Fruit fly (Drosophila melanogaster) whole organism, embryonic: ENCODE results near the gene CG34417.
A peak's percentile ranks its signal among the peaks of the same experiment; 100 is the strongest.

Experiments
- Ada2b ChIP-seq: fragments of 200-800 bp; sonication (Bioruptor generic); IDR thresholded peaks from 2 replicates; pipeline ENCODE4 v1.3.6; 2022; ENCODE audit warnings: missing biosample characterization, missing genetic modification characterization
- Antp ChIP-seq: fragments of 200-800 bp; sonication (Bioruptor generic); optimal IDR thresholded peaks from 3 replicates; lab custom pipeline; 2016; ENCODE audit warnings: missing biosample characterization, missing genetic modification characterization
- Atf3 ChIP-seq: fragments of 200-800 bp; sonication (Bioruptor generic); optimal IDR thresholded peaks from 3 replicates; lab custom pipeline; 2016; ENCODE audit warnings: missing biosample characterization, missing genetic modification characterization
- Awh ChIP-seq: fragments of 200-800 bp; sonication (Bioruptor generic); IDR thresholded peaks from 2 replicates; pipeline ENCODE4, ENCODE4 v1.3.6; 2022; ENCODE audit warnings: missing biosample characterization, missing genetic modification characterization
- B-H1 ChIP-seq: fragments of 200-800 bp; sonication (Bioruptor generic); IDR thresholded peaks from 3 replicates; pipeline ENCODE4 v1.3.6; 2022; ENCODE audit warnings: missing biosample characterization, missing genetic modification characterization
- BtbVII ChIP-seq: fragments of 200-800 bp; sonication (Bioruptor generic); optimal IDR thresholded peaks from 3 replicates; lab custom pipeline; 2017; ENCODE audit warnings: missing biosample characterization, mild to moderate bottlenecking, missing genetic modification characterization
- CG10979 ChIP-seq: fragments of 200-800 bp; sonication (Bioruptor generic); optimal IDR thresholded peaks from 2 replicates; lab custom pipeline; 2018; ENCODE audit warnings: missing biosample characterization, mild to moderate bottlenecking, missing genetic modification characterization, moderate library complexity
- CG11085 ChIP-seq: fragments of 200-800 bp; sonication (Bioruptor generic); IDR thresholded peaks from 2 replicates; pipeline ENCODE4 v1.3.6; 2022; ENCODE audit warnings: missing biosample characterization, missing genetic modification characterization
- CG11247 ChIP-seq: fragments of 200-800 bp; sonication (Bioruptor generic); IDR thresholded peaks from 2 replicates; pipeline ENCODE4 v1.3.6; 2022; ENCODE audit warnings: missing biosample characterization, missing genetic modification characterization
- CG11504 ChIP-seq: fragments of 200-800 bp; sonication (Bioruptor generic); optimal IDR thresholded peaks from 3 replicates; lab custom pipeline; 2019; ENCODE audit warnings: missing biosample characterization, mild to moderate bottlenecking, missing genetic modification characterization, moderate library complexity
- CG11723 ChIP-seq: fragments of 200-800 bp; sonication (Bioruptor generic); optimal IDR thresholded peaks from 2 replicates; lab custom pipeline; 2017; ENCODE audit warnings: missing biosample characterization, mild to moderate bottlenecking, missing genetic modification characterization
- CG12104 ChIP-seq: fragments of 200-800 bp; sonication (Bioruptor generic); optimal IDR thresholded peaks from 3 replicates; lab custom pipeline; 2016; ENCODE audit warnings: missing biosample characterization, missing genetic modification characterization
- CG12219 ChIP-seq: fragments of 200-800 bp; sonication (Bioruptor generic); optimal IDR thresholded peaks from 3 replicates; lab custom pipeline; 2018; ENCODE audit warnings: missing biosample characterization, mild to moderate bottlenecking, missing genetic modification characterization
- CG15269 ChIP-seq: fragments of 200-800 bp; sonication (Bioruptor generic); optimal IDR thresholded peaks from 2 replicates; lab custom pipeline; 2018; ENCODE audit warnings: missing biosample characterization, mild to moderate bottlenecking, missing genetic modification characterization, moderate library complexity
- CG15696 ChIP-seq: fragments of 200-800 bp; sonication (Bioruptor generic); optimal IDR thresholded peaks from 2 replicates; lab custom pipeline; 2019; ENCODE audit warnings: missing biosample characterization, mild to moderate bottlenecking, missing genetic modification characterization, moderate library complexity
- CG1602 ChIP-seq: fragments of 200-800 bp; sonication (Bioruptor generic); optimal IDR thresholded peaks from 3 replicates; lab custom pipeline; 2016; ENCODE audit warnings: missing biosample characterization, missing genetic modification characterization
- CG17328 ChIP-seq: fragments of 200-800 bp; sonication (Bioruptor generic); IDR thresholded peaks from 2 replicates; pipeline ENCODE4 v1.3.6; 2022; ENCODE audit warnings: missing biosample characterization, missing genetic modification characterization
- CG17385 ChIP-seq: fragments of 200-800 bp; sonication (Bioruptor generic); optimal IDR thresholded peaks from 3 replicates; lab custom pipeline; 2018; ENCODE audit warnings: missing biosample characterization, mild to moderate bottlenecking, missing genetic modification characterization
- CG18262 ChIP-seq: fragments of 200-800 bp; optimal IDR thresholded peaks from 3 replicates; lab custom pipeline; 2019; ENCODE audit warnings: missing biosample characterization, mild to moderate bottlenecking, missing genetic modification characterization, moderate library complexity
- CG4707 ChIP-seq: fragments of 200-800 bp; sonication (Bioruptor generic); optimal IDR thresholded peaks from 2 replicates; lab custom pipeline; 2018; ENCODE audit warnings: missing biosample characterization, mild to moderate bottlenecking, missing genetic modification characterization, moderate library complexity
- CG4820 ChIP-seq: fragments of 200-800 bp; sonication (Bioruptor generic); optimal IDR thresholded peaks from 3 replicates; lab custom pipeline; 2016; ENCODE audit warnings: missing biosample characterization, missing genetic modification characterization
- CG7987 ChIP-seq: fragments of 200-800 bp; sonication (Bioruptor generic); optimal IDR thresholded peaks from 2 replicates; lab custom pipeline; 2018; ENCODE audit warnings: missing biosample characterization, mild to moderate bottlenecking, missing genetic modification characterization, moderate library complexity
- CG9215 ChIP-seq: fragments of 200-800 bp; sonication (Bioruptor generic); IDR thresholded peaks from 2 replicates; pipeline ENCODE4 v1.3.6; 2022; ENCODE audit warnings: missing biosample characterization, missing genetic modification characterization
- Camta ChIP-seq: fragments of 200-800 bp; sonication (Bioruptor generic); optimal IDR thresholded peaks from 2 replicates; lab custom pipeline; 2016; ENCODE audit warnings: missing biosample characterization, missing genetic modification characterization
- Chrac-16 ChIP-seq: fragments of 200-800 bp; sonication (Bioruptor generic); optimal IDR thresholded peaks from 3 replicates; lab custom pipeline; 2016; ENCODE audit warnings: missing biosample characterization, missing genetic modification characterization
- CkIIα-i1 ChIP-seq: fragments of 200-800 bp; sonication (Bioruptor generic); IDR thresholded peaks from 2 replicates; pipeline ENCODE4 v1.3.6; 2022; ENCODE audit warnings: missing biosample characterization, missing genetic modification characterization
- Doc2 ChIP-seq: fragments of 200-800 bp; sonication (Bioruptor generic); IDR thresholded peaks from 2 replicates; pipeline ENCODE4 v1.3.6; 2022; ENCODE audit warnings: missing biosample characterization, missing genetic modification characterization
- Ets65A ChIP-seq: fragments of 200-800 bp; sonication (Bioruptor generic); peaks from one replicate; lab custom pipeline; 2016; ENCODE audit warnings: missing biosample characterization, missing genetic modification characterization
- GATAe ChIP-seq: fragments of 200-800 bp; sonication (Bioruptor generic); conservative IDR thresholded peaks from 2 replicates; pipeline ENCODE4 v1.3.6; 2022; ENCODE audit warnings: missing biosample characterization, missing genetic modification characterization
- H2.0 ChIP-seq: fragments of 200-800 bp; sonication (Bioruptor generic); IDR thresholded peaks from 2 replicates; pipeline ENCODE4 v1.3.6; 2022; ENCODE audit warnings: missing biosample characterization, missing genetic modification characterization
- Hand ChIP-seq: fragments of 200-800 bp; sonication (Bioruptor generic); optimal IDR thresholded peaks from 2 replicates; lab custom pipeline; 2017; ENCODE audit warnings: mild to moderate bottlenecking, missing biosample characterization, missing genetic modification reagents, missing genetic modification characterization
- Hr78 ChIP-seq, 2 experiments: fragments of 200-800 bp in 1 of 2; fragments of >200 bp in 1 of 2; sonication (Bioruptor generic) in 1 of 2; optimal IDR thresholded peaks; 2 replicates each; lab custom pipeline; 2017 to 2019; ENCODE audit warnings: missing biosample characterization in 2 of 2, missing genetic modification characterization in 2 of 2, mild to moderate bottlenecking in 1 of 2, moderate library complexity in 1 of 2
- Lpt ChIP-seq: fragments of >200 bp; optimal IDR thresholded peaks from 2 replicates; lab custom pipeline; 2018; ENCODE audit warnings: missing biosample characterization, missing genetic modification characterization
- Opbp ChIP-seq: fragments of 200-800 bp; sonication (Bioruptor generic); IDR thresholded peaks from 3 replicates; pipeline ENCODE4 v1.3.6; 2022; ENCODE audit warnings: missing biosample characterization, missing genetic modification characterization; ENCODE audit not compliant: partially characterized antibody
- Rfx ChIP-seq: fragments of 200-800 bp; sonication (Bioruptor generic); IDR thresholded peaks from 2 replicates; pipeline ENCODE4 v1.3.6; 2022; ENCODE audit warnings: missing biosample characterization, missing genetic modification characterization
- Rx ChIP-seq: fragments of 200-800 bp; sonication (Bioruptor generic); IDR thresholded peaks from 2 replicates; pipeline ENCODE4 v1.3.6; 2022; ENCODE audit warnings: missing biosample characterization, missing genetic modification characterization
- bab2 ChIP-seq: fragments of 200-800 bp; sonication (Bioruptor generic); optimal IDR thresholded peaks from 2 replicates; lab custom pipeline; 2016; ENCODE audit warnings: missing biosample characterization, missing genetic modification characterization
- croc ChIP-seq: fragments of 200-800 bp; sonication (Bioruptor generic); conservative IDR thresholded peaks from 3 replicates; pipeline ENCODE4 v1.3.6; 2022; ENCODE audit warnings: missing biosample characterization, missing genetic modification characterization
- eve ChIP-seq, 2 experiments: fragments of >200 bp; optimal IDR thresholded peaks; 2 replicates each; lab custom pipeline; 2017; ENCODE audit warnings: missing biosample characterization in 2 of 2, missing genetic modification characterization in 2 of 2
- gcm ChIP-seq: fragments of 200-800 bp; sonication (Bioruptor generic); optimal IDR thresholded peaks from 2 replicates; lab custom pipeline; 2019; ENCODE audit warnings: missing biosample characterization, mild to moderate bottlenecking, missing genetic modification characterization, moderate library complexity
- gt ChIP-seq: fragments of 200-800 bp; sonication (Bioruptor generic); IDR thresholded peaks from 2 replicates; pipeline ENCODE4 v1.3.6; 2022; ENCODE audit warnings: missing biosample characterization, missing genetic modification characterization
- h ChIP-seq: fragments of >200 bp; optimal IDR thresholded peaks from 2 replicates; lab custom pipeline; 2017
- ken ChIP-seq: fragments of 200-800 bp; sonication (Bioruptor generic); IDR thresholded peaks from 3 replicates; pipeline ENCODE4 v1.3.6; 2022; ENCODE audit warnings: missing biosample characterization, missing genetic modification characterization
- nerfin-1 ChIP-seq: fragments of 200-800 bp; sonication (Bioruptor generic); optimal IDR thresholded peaks from 3 replicates; lab custom pipeline; 2019; ENCODE audit warnings: missing biosample characterization, mild to moderate bottlenecking, missing genetic modification characterization, moderate library complexity
- nerfin-2 ChIP-seq: fragments of 200-800 bp; sonication (Bioruptor generic); IDR thresholded peaks from 2 replicates; pipeline ENCODE4 v1.3.6; 2022; ENCODE audit warnings: missing biosample characterization, missing genetic modification characterization; ENCODE audit not compliant: partially characterized antibody
- pan ChIP-seq, 4 experiments: fragments of >200 bp in 3 of 4; fragments of 200-800 bp in 1 of 4; sonication (Bioruptor generic) in 1 of 4; optimal IDR thresholded peaks in 3 of 4; IDR thresholded peaks in 1 of 4; 2 replicates each; pipeline versions ENCODE4 v1.3.6 to Lab custom; 2017 to 2022; ENCODE audit warnings: missing biosample characterization in 2 of 4, missing genetic modification characterization in 2 of 4, mixed read lengths in 1 of 4
- pnt ChIP-seq: fragments of 200-800 bp; sonication (Bioruptor generic); optimal IDR thresholded peaks from 3 replicates; lab custom pipeline; 2016; ENCODE audit warnings: missing biosample characterization, missing genetic modification characterization
- slbo ChIP-seq: fragments of 200-800 bp; sonication (Bioruptor generic); IDR thresholded peaks from 2 replicates; pipeline ENCODE4 v1.3.6; 2022; ENCODE audit warnings: missing biosample characterization, missing genetic modification characterization
- trem ChIP-seq: fragments of 200-800 bp; optimal IDR thresholded peaks from 3 replicates; lab custom pipeline; 2019; ENCODE audit warnings: missing biosample characterization, mild to moderate bottlenecking, missing genetic modification characterization, moderate library complexity
- vvl ChIP-seq: fragments of 200-800 bp; sonication (Bioruptor generic); IDR thresholded peaks from 2 replicates; pipeline ENCODE4 v1.3.6; 2022; ENCODE audit warnings: missing biosample characterization, missing genetic modification characterization
- zen ChIP-seq: fragments of 200-800 bp; sonication (Bioruptor generic); optimal IDR thresholded peaks from 3 replicates; lab custom pipeline; 2018; ENCODE audit warnings: missing biosample characterization, mild to moderate bottlenecking, missing genetic modification characterization, moderate library complexity

The CG34417 gene

DNA sequence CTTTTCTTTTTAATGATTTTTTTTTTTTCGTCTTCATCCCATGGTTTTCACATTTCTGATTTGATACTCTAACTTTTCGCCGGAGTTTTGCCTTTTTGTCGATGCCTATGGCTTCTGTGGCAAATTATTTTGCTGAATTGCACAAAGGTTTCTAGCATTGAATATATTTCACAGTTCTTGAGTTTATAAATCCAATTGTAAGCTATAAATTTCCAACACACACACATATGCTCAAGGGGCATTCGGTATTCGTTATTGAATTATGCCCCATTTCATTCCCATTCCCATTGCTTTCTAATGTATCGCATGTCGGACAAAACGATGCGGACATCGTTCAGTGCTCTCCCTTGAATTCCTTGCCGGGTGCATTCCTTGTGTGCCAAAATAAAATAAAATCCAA, 74.9 kb downstream of the CG34417 start (continued):
- TF ChIP-seq CG17385 (GFP tag; lab: Kevin White, UChicago) = peak; percentile 17
- peak; percentile 14 for TF ChIP-seq CG4820 (GFP tag; lab: Kevin White, UChicago)
- TF ChIP-seq CG17328 (GFP tag; lab: Robert Waterston, UW) = peak; percentile 44
- TF ChIP-seq Hr78 (GFP tag; optimal IDR thresholded peaks at IDR 0.05; lab: Kevin White, UChicago) = no peak
- TF ChIP-seq CkIIα-i1 (GFP tag; lab: Robert Waterston, UW) = no peak
- TF ChIP-seq CG18262 (tag; lab: Kevin White, UChicago) = peak; percentile 67
- TF ChIP-seq CG12104 (GFP tag; lab: Kevin White, UChicago) = peak; percentile 17
- TF ChIP-seq croc (GFP tag; lab: Robert Waterston, UW) = peak; percentile 67; the same call in 2 of the 3 replicates
- no peak for TF ChIP-seq BtbVII (GFP tag; lab: Kevin White, UChicago)
- TF ChIP-seq CG7987 (GFP tag; lab: Kevin White, UChicago) = no peak
- peak; percentile 72 for TF ChIP-seq CG10979 (tag; lab: Kevin White, UChicago)
- peak; percentile 46; the same call in 1 of the 3 replicates for TF ChIP-seq B-H1 (GFP tag; lab: Robert Waterston, UW)
- peak; percentile 71 for TF ChIP-seq Antp (GFP tag; lab: Kevin White, UChicago)
- peak; percentile 67 for TF ChIP-seq ken
- TF ChIP-seq pnt (GFP tag; lab: Kevin White, UChicago) = peak; percentile 67
- 0 out of 2 replicates have a peak, but pooled peaks have one; percentile 30 for TF ChIP-seq gt
- no peak for TF ChIP-seq CG11085 (GFP tag; lab: Robert Waterston, UW)
- TF ChIP-seq CG11247 (GFP tag; lab: Robert Waterston, UW) = peak; percentile 37; the same call in 1 of the 2 replicates
- TF ChIP-seq zen = no peak
- TF ChIP-seq Lpt = no peak
- peak; percentile 15 for TF ChIP-seq trem
- no peak for TF ChIP-seq GATAe (GFP tag; lab: Robert Waterston, UW)
- TF ChIP-seq CG9215 = peak; percentile 22; the same call in 1 of the 2 replicates
- TF ChIP-seq vvl (GFP tag; lab: Robert Waterston, UW) = peak; percentile 80
- TF ChIP-seq CG11504 = peak; percentile 76
- TF ChIP-seq Ets65A (GFP tag; lab: Kevin White, UChicago) = peak; percentile 78
- peak; percentile 20; the same call in 1 of the 2 replicates for TF ChIP-seq Ada2b (GFP tag; lab: Robert Waterston, UW)
- peak; percentile 38 for TF ChIP-seq CG4707 (GFP tag; lab: Kevin White, UChicago)
- peak; percentile 7 for TF ChIP-seq bab2 (GFP tag; lab: Kevin White, UChicago)
- TF ChIP-seq pan (optimal IDR thresholded peaks at IDR 0.05; lab: Kevin White, UChicago) = no peak
- TF ChIP-seq pan (GFP tag; optimal IDR thresholded peaks at IDR 0.05 in 1 of 2, IDR thresholded peaks at IDR 0.05 in 1 of 2) = peak in 1 of 2 experiments; percentile 77
- peak; percentile 31 for TF ChIP-seq CG15696
- TF ChIP-seq CG12219 (GFP tag; lab: Kevin White, UChicago) = peak; percentile 10
- no peak for TF ChIP-seq nerfin-2 (GFP tag; lab: Robert Waterston, UW)
- peak; percentile 4 for TF ChIP-seq CG1602 (GFP tag; lab: Kevin White, UChicago)
- peak; percentile 3 for TF ChIP-seq CG15269
- TF ChIP-seq Hand (GFP tag; lab: Kevin White, UChicago) = no peak
- no peak for TF ChIP-seq Atf3
- peak; percentile 41 for TF ChIP-seq nerfin-1
- TF ChIP-seq H2.0 (GFP tag; lab: Robert Waterston, UW) = peak; percentile 37; the same call in 1 of the 2 replicates
- peak; percentile 24 for TF ChIP-seq Chrac-16 (GFP tag; lab: Kevin White, UChicago)
- TF ChIP-seq Opbp (GFP tag; lab: Robert Waterston, UW) = no peak
- 0 out of 2 replicates have a peak, but pooled peaks have one; percentile 24 for TF ChIP-seq slbo (GFP tag; lab: Robert Waterston, UW)
- TF ChIP-seq eve (GFP tag; optimal IDR thresholded peaks at IDR 0.05; lab: Kevin White, UChicago) = peak in 1 of 2 experiments; percentile 74
- 0 out of 2 replicates have a peak, but pooled peaks have one; percentile 24 for TF ChIP-seq Rfx (GFP tag; lab: Robert Waterston, UW)
- TF ChIP-seq Awh (GFP tag; lab: Robert Waterston, UW) = peak; percentile 42
- TF ChIP-seq Camta (GFP tag; lab: Kevin White, UChicago) = peak; percentile 63
- no peak for TF ChIP-seq Doc2
- TF ChIP-seq Rx (GFP tag; lab: Robert Waterston, UW) = peak; percentile 47; the same call in 1 of the 2 replicates
- TF ChIP-seq gcm (GFP tag; lab: Kevin White, UChicago) = no peak
- TF ChIP-seq h (lab: Kevin White, UChicago) = no peak
- TF ChIP-seq CG11723 = no peak
